Fruit fly (Drosophila melanogaster) S2 (cell line): ENCODE data around the gene Mcr.

Source experiments
- CG8478 ChIP-seq: fragments of >200 bp; optimal IDR thresholded peaks from 2 replicates; lab custom pipeline; 2018
- CTCF ChIP-seq, 2 experiments: fragments of >200 bp; optimal IDR thresholded peaks; 2 replicates each; lab custom pipeline; 2018

Gene Mcr

dm6 chr2L:8085466-8086164 lies 2.8 kb upstream of the Mcr start:
- TF ChIP-seq CTCF (optimal IDR thresholded peaks at IDR 0.05; lab: Kevin White, UChicago) (no peak), CG8478 (lab: Kevin White, UChicago) (no peak)

- TF ChIP-seq CTCF (optimal IDR thresholded peaks at IDR 0.05; lab: Kevin White, UChicago): peak in 1 of 2 experiments; percentile 4
- no peak for TF ChIP-seq CG8478 (lab: Kevin White, UChicago)
Measured at dm6 chr2L:8084349-8085203, 1.8 kb upstream of the Mcr start.

- no peak for TF ChIP-seq CTCF (optimal IDR thresholded peaks at IDR 0.05; lab: Kevin White, UChicago)
- no peak for TF ChIP-seq CG8478 (lab: Kevin White, UChicago)
Measured at dm6 chr2L:8083427-8084295, 879 bp upstream of the Mcr start.

dm6 chr2L:8083413-8083426 lies 438 bp upstream of the Mcr start, which contains the start of gene Bsg:
TSS of gene Bsg (plus strand) at chr2L:8083420.
- no peak for TF ChIP-seq CG8478 (lab: Kevin White, UChicago)
- no peak for TF ChIP-seq CTCF (optimal IDR thresholded peaks at IDR 0.05; lab: Kevin White, UChicago)

- TF ChIP-seq CTCF (optimal IDR thresholded peaks at IDR 0.05; lab: Kevin White, UChicago) (no peak), CG8478 (lab: Kevin White, UChicago) (no peak)
Measured at dm6 chr2L:8081640-8082485, 919 bp downstream of the Mcr start.

dm6 chr2L:8080645-8081044 lies 2.1 kb downstream of the Mcr start:
- TF ChIP-seq CG8478 (lab: Kevin White, UChicago): no peak
- no peak for TF ChIP-seq CTCF (optimal IDR thresholded peaks at IDR 0.05; lab: Kevin White, UChicago)

dm6 chr2L:8072692-8073091 lies 10.1 kb downstream of the Mcr start, which contains the start of the genes MED20 and Trf:
TSS of gene MED20 (minus strand) at chr2L:8072848.
TSS of gene Trf (plus strand) at chr2L:8072895.
- TF ChIP-seq CTCF (optimal IDR thresholded peaks at IDR 0.05; lab: Kevin White, UChicago) (peak in 1 of 2 experiments; percentile 7), CG8478 (lab: Kevin White, UChicago) (no peak)

dm6 chr2L:8071112-8071976 lies 11.4 kb downstream of the Mcr start, which contains the start of gene poe:
TSS of gene poe (minus strand) at chr2L:8071624.
- TF ChIP-seq CG8478 (lab: Kevin White, UChicago) (no peak), CTCF (optimal IDR thresholded peaks at IDR 0.05; lab: Kevin White, UChicago) (no peak)

- TF ChIP-seq CG8478 (lab: Kevin White, UChicago): no peak
- no peak for TF ChIP-seq CTCF (optimal IDR thresholded peaks at IDR 0.05; lab: Kevin White, UChicago)
Measured at dm6 chr2L:8043282-8043668, 39.5 kb downstream of the Mcr start, which contains the start of gene Megf8. TSS of gene Megf8 (plus strand) at chr2L:8043471.

dm6 chr2L:8042645-8043281 lies 40.0 kb downstream of the Mcr start, which contains the start of gene RpL36A:
TSS of gene RpL36A (minus strand) at chr2L:8042909.
- TF ChIP-seq CG8478 (lab: Kevin White, UChicago) (no peak), CTCF (optimal IDR thresholded peaks at IDR 0.05; lab: Kevin White, UChicago) (peak in 1 of 2 experiments; percentile 19)

dm6 chr2L:8040872-8041271 lies 41.9 kb downstream of the Mcr start, which contains the start of gene CCDC53:
TSS of gene CCDC53 (plus strand) at chr2L:8041106.
- TF ChIP-seq CG8478 (lab: Kevin White, UChicago) (no peak), CTCF (optimal IDR thresholded peaks at IDR 0.05; lab: Kevin White, UChicago) (no peak)

dm6 chr2L:8039688-8040087 lies 43.1 kb downstream of the Mcr start, which contains the start of gene CG7367:
TSS of gene CG7367 (minus strand) at chr2L:8039788.
- no peak for TF ChIP-seq CTCF (optimal IDR thresholded peaks at IDR 0.05; lab: Kevin White, UChicago)
- TF ChIP-seq CG8478 (lab: Kevin White, UChicago): no peak
